Fruit fly (Drosophila melanogaster) whole organism, wandering third instar larva: ENCODE data around the gene CG1640.
A peak's percentile ranks its signal among the peaks of the same experiment; 100 is the strongest.

Experiments
- Abd-B ChIP-seq: fragments of >200 bp; optimal IDR thresholded peaks from 2 replicates; lab custom pipeline; 2017; ENCODE audit warnings: missing biosample characterization, missing genetic modification characterization
- CG32264 ChIP-seq: fragments of 200-800 bp; sonication (Bioruptor generic); optimal IDR thresholded peaks from 2 replicates; lab custom pipeline; 2016; ENCODE audit warnings: missing biosample characterization, missing genetic modification characterization
- CG9705 ChIP-seq: fragments of 200-800 bp; sonication (Bioruptor generic); optimal IDR thresholded peaks from 2 replicates; lab custom pipeline; 2018; ENCODE audit warnings: missing biosample characterization, mild to moderate bottlenecking, missing genetic modification characterization
- CrebA ChIP-seq: fragments of 200-800 bp; sonication (Bioruptor generic); optimal IDR thresholded peaks from 2 replicates; lab custom pipeline; 2016; ENCODE audit warnings: missing biosample characterization, mild to moderate bottlenecking, missing genetic modification characterization, borderline replicate concordance
- Dfd ChIP-seq: fragments of >200 bp; optimal IDR thresholded peaks from 2 replicates; lab custom pipeline; 2017; ENCODE audit warnings: missing biosample characterization, missing genetic modification characterization
- Dif ChIP-seq: fragments of 200-275, 200-300 bp; sonication (Bioruptor generic); optimal IDR thresholded peaks from 2 replicates; lab custom pipeline; 2018; ENCODE audit warnings: missing biosample characterization, missing genetic modification characterization; ENCODE audit not compliant: partially characterized antibody
- GATAd ChIP-seq: sonication (Bioruptor generic); optimal IDR thresholded peaks from 2 replicates; lab custom pipeline; 2016; ENCODE audit warnings: missing biosample characterization, missing genetic modification characterization
- HLH106 ChIP-seq: fragments of 200-800 bp; optimal IDR thresholded peaks from 3 replicates; lab custom pipeline; 2019; ENCODE audit warnings: missing biosample characterization, mild to moderate bottlenecking, missing genetic modification characterization, moderate library complexity
- Hr78 ChIP-seq: fragments of >200 bp; optimal IDR thresholded peaks from 2 replicates; lab custom pipeline; 2017; ENCODE audit warnings: missing biosample characterization, missing genetic modification characterization
- Hr83 ChIP-seq: fragments of 200-300 bp; sonication (Bioruptor generic); optimal IDR thresholded peaks from 2 replicates; lab custom pipeline; 2016; ENCODE audit warnings: missing biosample characterization, mild to moderate bottlenecking, missing genetic modification characterization, moderate library complexity; ENCODE audit not compliant: poor library complexity, severe bottlenecking
- Jra ChIP-seq: sonication (Bioruptor generic); optimal IDR thresholded peaks from 2 replicates; lab custom pipeline; 2016; ENCODE audit warnings: missing biosample characterization, missing genetic modification characterization
- Mio ChIP-seq: sonication (Bioruptor generic); optimal IDR thresholded peaks from 2 replicates; lab custom pipeline; 2016; ENCODE audit warnings: missing biosample characterization, missing genetic modification characterization
- Myc ChIP-seq: fragments of >200 bp; optimal IDR thresholded peaks from 2 replicates; lab custom pipeline; 2017
- N ChIP-seq: fragments of >200 bp; optimal IDR thresholded peaks from 2 replicates; lab custom pipeline; 2018; ENCODE audit warnings: missing biosample characterization, missing external identifiers, missing genetic modification characterization
- OdsH ChIP-seq: fragments of 200-800 bp; sonication (Bioruptor generic); optimal IDR thresholded peaks from 2 replicates; lab custom pipeline; 2016; ENCODE audit warnings: missing biosample characterization, mild to moderate bottlenecking, missing genetic modification characterization
- Sp1 ChIP-seq: fragments of 200-800 bp; sonication (Bioruptor generic); optimal IDR thresholded peaks from 3 replicates; lab custom pipeline; 2019; ENCODE audit warnings: missing biosample characterization, mild to moderate bottlenecking, missing genetic modification characterization, moderate library complexity
- Vsx2 ChIP-seq: fragments of 200-300, 225-300 bp; sonication (Bioruptor generic); optimal IDR thresholded peaks from 2 replicates; lab custom pipeline; 2018; ENCODE audit warnings: missing biosample characterization, missing genetic modification characterization; ENCODE audit not compliant: partially characterized antibody
- br ChIP-seq: fragments of 200-800 bp; sonication (Bioruptor generic); optimal IDR thresholded peaks from 2 replicates; lab custom pipeline; 2016; ENCODE audit warnings: missing biosample characterization, missing genetic modification characterization
- dl ChIP-seq, 2 experiments: fragments of 175-275, 200-275 bp in 1 of 2; fragments of 200-275 bp in 1 of 2; sonication (Bioruptor generic); optimal IDR thresholded peaks; lab custom pipeline; 2018; ENCODE audit warnings: mild to moderate bottlenecking in 2 of 2, missing biosample characterization in 2 of 2, missing genetic modification characterization in 2 of 2, moderate library complexity in 2 of 2; ENCODE audit not compliant: partially characterized antibody in 2 of 2, insufficient read depth in 1 of 2
- dsf ChIP-seq: sonication (Bioruptor generic); optimal IDR thresholded peaks from 2 replicates; lab custom pipeline; 2016; ENCODE audit warnings: missing biosample characterization, missing genetic modification characterization, borderline replicate concordance
- ey ChIP-seq: fragments of 200-800 bp; sonication (Bioruptor generic); optimal IDR thresholded peaks from 2 replicates; lab custom pipeline; 2016; ENCODE audit warnings: missing biosample characterization, missing genetic modification characterization
- foxo ChIP-seq, 2 experiments: fragments of 200-800 bp; sonication (Bioruptor generic); optimal IDR thresholded peaks; 2 replicates in 1 of 2; 3 replicates in 1 of 2; lab custom pipeline; 2016 to 2017; ENCODE audit warnings: missing biosample characterization in 2 of 2, missing genetic modification characterization in 2 of 2
- fru ChIP-seq: fragments of 200-800 bp; sonication (Bioruptor generic); optimal IDR thresholded peaks from 3 replicates; lab custom pipeline; 2016; ENCODE audit warnings: missing biosample characterization, mild to moderate bottlenecking, missing genetic modification characterization
- h ChIP-seq: fragments of 200-800 bp; sonication (Bioruptor generic); optimal IDR thresholded peaks from 3 replicates; lab custom pipeline; 2016; ENCODE audit warnings: missing biosample characterization, mild to moderate bottlenecking, missing genetic modification characterization
- lola ChIP-seq: fragments of >200 bp; optimal IDR thresholded peaks from 2 replicates; lab custom pipeline; 2017; ENCODE audit warnings: missing biosample characterization, missing genetic modification characterization
- pan ChIP-seq: fragments of >200 bp; optimal IDR thresholded peaks from 2 replicates; lab custom pipeline; 2017
- rgr ChIP-seq: fragments of 200-800 bp; sonication (Bioruptor generic); optimal IDR thresholded peaks from 3 replicates; lab custom pipeline; 2016; ENCODE audit warnings: missing biosample characterization, mild to moderate bottlenecking, missing genetic modification characterization
- sage ChIP-seq: fragments of 200-800 bp; sonication (Bioruptor generic); optimal IDR thresholded peaks from 2 replicates; lab custom pipeline; 2016; ENCODE audit warnings: missing biosample characterization, mild to moderate bottlenecking, missing genetic modification characterization
- sv ChIP-seq: fragments of 200-800 bp; sonication (Bioruptor generic); optimal IDR thresholded peaks from 3 replicates; lab custom pipeline; 2016; ENCODE audit warnings: missing biosample characterization, missing genetic modification characterization
- tai ChIP-seq: sonication (Bioruptor generic); optimal IDR thresholded peaks from 2 replicates; lab custom pipeline; 2016; ENCODE audit warnings: missing biosample characterization, missing genetic modification characterization
- usp ChIP-seq: fragments of >200 bp; optimal IDR thresholded peaks from 2 replicates; lab custom pipeline; 2017; ENCODE audit warnings: missing biosample characterization, missing genetic modification characterization
- woc ChIP-seq: sonication (Bioruptor generic); optimal IDR thresholded peaks from 2 replicates; lab custom pipeline; 2016; ENCODE audit warnings: missing biosample characterization, mild to moderate bottlenecking, missing genetic modification characterization

CG1640 gene

dm6 chrX:13345327-13345726 is 25.1 kb upstream of the CG1640 start:
- peak; percentile 43 for TF ChIP-seq HLH106
- TF ChIP-seq dsf = no peak
- peak in 1 of 2 experiments; percentile 13 for TF ChIP-seq foxo (GFP tag; optimal IDR thresholded peaks at IDR 0.05; lab: Kevin White, UChicago)
- TF ChIP-seq Sp1 = peak; percentile 26

dm6 chrX:13346998-13347397 is 23.4 kb upstream of the CG1640 start:
- TF ChIP-seq Abd-B (GFP tag; lab: Kevin White, UChicago) = no peak
- TF ChIP-seq N = no peak
- TF ChIP-seq lola (GFP tag; lab: Kevin White, UChicago) = no peak
- TF ChIP-seq, all 38 proteins: peak for 0

dm6 chrX:13358240-13358799 is 12.1 kb upstream of the CG1640 start:
- no peak for TF ChIP-seq lola (GFP tag; lab: Kevin White, UChicago)
- no peak for TF ChIP-seq Hr78 (GFP tag; lab: Kevin White, UChicago)
- peak; percentile 40 for TF ChIP-seq Myc
- peak; percentile 18 for TF ChIP-seq woc
- TF ChIP-seq CG32264 (GFP tag; lab: Kevin White, UChicago) = no peak
- TF ChIP-seq GATAd (GFP tag; lab: Kevin White, UChicago) = no peak

dm6 chrX:13358948-13359347 is 11.5 kb upstream of the CG1640 start, which contains the start of gene Syt12:
TSS of gene Syt12 (plus strand) at chrX:13359248.
- TF ChIP-seq tai (GFP tag; lab: Kevin White, UChicago) (no peak), woc (no peak), Vsx2 (no peak), dl (GFP tag; optimal IDR thresholded peaks at IDR 0.05; lab: Kevin White, UChicago; ENCODE audit: insufficient read depth in 1 of 2, partially characterized antibody in 2 of 2) (no peak), N (no peak), sv (GFP tag; lab: Kevin White, UChicago) (no peak), CG9705 (GFP tag; lab: Kevin White, UChicago) (no peak), Mio (no peak), foxo (GFP tag; optimal IDR thresholded peaks at IDR 0.05; lab: Kevin White, UChicago) (no peak), usp (GFP tag; lab: Kevin White, UChicago) (no peak), br (GFP tag; lab: Kevin White, UChicago) (no peak), rgr (GFP tag; lab: Kevin White, UChicago) (no peak), CrebA (GFP tag; lab: Kevin White, UChicago) (no peak), Jra (no peak), Hr83 (GFP tag; lab: Kevin White, UChicago) (no peak), OdsH (GFP tag; lab: Kevin White, UChicago) (no peak)

- TF ChIP-seq ey (GFP tag; lab: Kevin White, UChicago) = no peak
- TF ChIP-seq Dfd (GFP tag; lab: Kevin White, UChicago) = no peak
- peak; percentile 31 for TF ChIP-seq HLH106
- peak; percentile 21 for TF ChIP-seq h (GFP tag; lab: Kevin White, UChicago)
- no peak for TF ChIP-seq sage (GFP tag; lab: Kevin White, UChicago)
- no peak for TF ChIP-seq Sp1
Measured at dm6 chrX:13368149-13368548, 2.3 kb upstream of the CG1640 start, which contains the start of gene dmrt11E. TSS of gene dmrt11E (plus strand) at chrX:13368191.

dm6 chrX:13369438-13369837 is 968 bp upstream of the CG1640 start:
- TF ChIP-seq Abd-B (GFP tag; lab: Kevin White, UChicago) = no peak
- no peak for TF ChIP-seq GATAd (GFP tag; lab: Kevin White, UChicago)
- TF ChIP-seq Mio = no peak
- TF ChIP-seq HLH106 = no peak
- no peak for TF ChIP-seq CG9705 (GFP tag; lab: Kevin White, UChicago)
- TF ChIP-seq Dif (GFP tag; lab: Kevin White, UChicago) = no peak
- TF ChIP-seq Dfd (GFP tag; lab: Kevin White, UChicago) = no peak
- TF ChIP-seq rgr (GFP tag; lab: Kevin White, UChicago) = no peak
- no peak for TF ChIP-seq tai (GFP tag; lab: Kevin White, UChicago)
- TF ChIP-seq Hr78 (GFP tag; lab: Kevin White, UChicago) = no peak
- TF ChIP-seq dl (GFP tag; optimal IDR thresholded peaks at IDR 0.05; lab: Kevin White, UChicago; ENCODE audit: insufficient read depth in 1 of 2, partially characterized antibody in 2 of 2) = no peak
- TF ChIP-seq fru (GFP tag; lab: Kevin White, UChicago) = no peak
- TF ChIP-seq pan (lab: Kevin White, UChicago) = no peak
- TF ChIP-seq sage (GFP tag; lab: Kevin White, UChicago) = no peak
- no peak for TF ChIP-seq woc
- no peak for TF ChIP-seq br (GFP tag; lab: Kevin White, UChicago)
- no peak for TF ChIP-seq foxo (GFP tag; optimal IDR thresholded peaks at IDR 0.05; lab: Kevin White, UChicago)
- no peak for TF ChIP-seq lola (GFP tag; lab: Kevin White, UChicago)
